Worm (Caenorhabditis elegans) whole organism, L4 larva: ENCODE data around the gene M05D6.9.

Experiments
- F10B5.3 ChIP-seq: sonication (generic microtip); optimal IDR thresholded peaks from 2 replicates; lab custom pipeline; 2016; ENCODE audit warnings: mild to moderate bottlenecking, missing genetic modification characterization, missing compliant biosample characterization
- F26F4.8 ChIP-seq: fragments of 200-800 bp; sonication (Bioruptor generic); conservative IDR thresholded peaks from 2 replicates; pipeline ENCODE4 v1.3.6; 2022; ENCODE audit warnings: missing genetic modification characterization, missing compliant biosample characterization
- F44E2.7 ChIP-seq: fragments of 200-800 bp; sonication (Bioruptor generic); IDR thresholded peaks from 2 replicates; pipeline ENCODE4 v2.1.2; 2022; ENCODE audit warnings: missing genetic modification characterization, missing compliant biosample characterization
- T20F7.1 ChIP-seq: fragments of 200-800 bp; sonication (Bioruptor generic); optimal IDR thresholded peaks from 2 replicates; lab custom pipeline; 2018; ENCODE audit warnings: mild to moderate bottlenecking, missing genetic modification characterization, missing compliant biosample characterization
- Y105C5A.15 ChIP-seq: fragments of 200-800 bp; sonication (Bioruptor generic); IDR thresholded peaks from 2 replicates; pipeline ENCODE4 v1.3.6; 2022; ENCODE audit warnings: missing genetic modification characterization, missing compliant biosample characterization
- Y48G9A.11 ChIP-seq: fragments of 200-800 bp; sonication (Bioruptor generic); IDR thresholded peaks from 2 replicates; pipeline ENCODE4 v1.3.6; 2022; ENCODE audit warnings: missing genetic modification reagents, missing genetic modification characterization, missing compliant biosample characterization
- Y5F2A.4 ChIP-seq: fragments of 200-800 bp; sonication (Bioruptor generic); optimal IDR thresholded peaks from 2 replicates; lab custom pipeline; 2018; ENCODE audit warnings: mild to moderate bottlenecking, missing genetic modification characterization, missing compliant biosample characterization
- Y75B8A.6 ChIP-seq: fragments of 200-800 bp; sonication (Bioruptor generic); IDR thresholded peaks from 2 replicates; pipeline ENCODE4 v1.3.6; 2022; ENCODE audit warnings: missing genetic modification reagents, missing genetic modification characterization, missing compliant biosample characterization
- arid-1 ChIP-seq: fragments of 200-800 bp; sonication (Bioruptor generic); conservative IDR thresholded peaks from 2 replicates; pipeline ENCODE4 v1.3.6; 2022; ENCODE audit warnings: missing genetic modification reagents, missing genetic modification characterization, missing compliant biosample characterization
- ceh-28 ChIP-seq: fragments of 150-350 bp; optimal IDR thresholded peaks from 2 replicates; lab custom pipeline; 2014; ENCODE audit warnings: missing biosample characterization, missing genetic modification reagents, missing genetic modification characterization
- ceh-44 ChIP-seq: fragments of 200-800 bp; sonication (Bioruptor generic); IDR thresholded peaks from 2 replicates; pipeline ENCODE4 v1.3.6; 2022; ENCODE audit warnings: missing genetic modification reagents, missing genetic modification characterization, missing compliant biosample characterization
- ceh-62 ChIP-seq: sonication (generic microtip); optimal IDR thresholded peaks from 2 replicates; lab custom pipeline; 2017; ENCODE audit warnings: missing biosample characterization, missing genetic modification characterization
- ces-1 ChIP-seq: fragments of 150-350 bp; sonication (generic microtip); optimal IDR thresholded peaks from 4 replicates; lab custom pipeline; 2014; ENCODE audit warnings: missing biosample characterization, missing genetic modification reagents, missing genetic modification characterization
- ctbp-1 ChIP-seq: fragments of 200-800 bp; sonication (Bioruptor generic); IDR thresholded peaks from 2 replicates; pipeline ENCODE4 v1.3.6; 2022; ENCODE audit warnings: missing genetic modification reagents, missing genetic modification characterization, missing compliant biosample characterization
- dmd-8 ChIP-seq: fragments of 200-800 bp; sonication (Bioruptor generic); IDR thresholded peaks from 2 replicates; pipeline ENCODE4 v1.3.6; 2022; ENCODE audit warnings: missing genetic modification characterization, missing compliant biosample characterization
- dmd-9 ChIP-seq: fragments of 200-800 bp; sonication (Bioruptor generic); IDR thresholded peaks from 2 replicates; pipeline ENCODE4 v1.3.6; 2022; ENCODE audit warnings: missing genetic modification reagents, missing genetic modification characterization, missing compliant biosample characterization
- dpl-1 ChIP-seq: fragments of 150-350 bp; optimal IDR thresholded peaks from 2 replicates; lab custom pipeline; 2014; ENCODE audit warnings: missing biosample characterization, missing genetic modification reagents, missing genetic modification characterization
- duxl-1 ChIP-seq: sonication (generic microtip); optimal IDR thresholded peaks from 2 replicates; lab custom pipeline; 2016; ENCODE audit warnings: mild to moderate bottlenecking, missing genetic modification characterization, moderate library complexity, missing compliant biosample characterization; ENCODE audit not compliant: poor library complexity
- dve-1 ChIP-seq: sonication (generic microtip); optimal IDR thresholded peaks from 2 replicates; lab custom pipeline; 2017; ENCODE audit warnings: antibody characterized with exemption, mild to moderate bottlenecking, missing genetic modification characterization, missing compliant biosample characterization; ENCODE audit not compliant: insufficient read depth
- egl-27 ChIP-seq: sonication (generic microtip); optimal IDR thresholded peaks from 3 replicates; lab custom pipeline; 2017; ENCODE audit warnings: missing biosample characterization, missing genetic modification reagents, missing genetic modification characterization
- egl-43 ChIP-seq: fragments of 200-800 bp; sonication (Bioruptor generic); IDR thresholded peaks from 2 replicates; pipeline ENCODE4 v1.3.6; 2022; ENCODE audit warnings: missing genetic modification reagents, missing genetic modification characterization, missing compliant biosample characterization
- fkh-10 ChIP-seq: fragments of 150-350 bp; optimal IDR thresholded peaks from 2 replicates; lab custom pipeline; 2014; ENCODE audit warnings: missing biosample characterization, missing genetic modification reagents, missing genetic modification characterization
- fos-1 ChIP-seq: fragments of 150-350 bp; optimal IDR thresholded peaks from 2 replicates; lab custom pipeline; 2014; ENCODE audit warnings: missing biosample characterization, missing genetic modification characterization
- hlh-30 ChIP-seq: sonication (generic microtip); optimal IDR thresholded peaks from 2 replicates; lab custom pipeline; 2017; ENCODE audit warnings: antibody characterized with exemption, mild to moderate bottlenecking, missing genetic modification characterization, missing compliant biosample characterization; ENCODE audit not compliant: insufficient read depth
- lim-7 ChIP-seq: fragments of 200-800 bp; sonication (Bioruptor generic); IDR thresholded peaks from 2 replicates; pipeline ENCODE4 v1.3.6; 2022; ENCODE audit warnings: missing genetic modification characterization, missing compliant biosample characterization
- lin-1 ChIP-seq: fragments of 200-800 bp; sonication (Bioruptor generic); IDR thresholded peaks from 2 replicates; pipeline ENCODE4 v1.3.6; 2022; ENCODE audit warnings: missing genetic modification reagents, missing genetic modification characterization, missing compliant biosample characterization
- lsy-2 ChIP-seq, 2 experiments: fragments of 150-350 bp in 1 of 2; sonication (generic microtip) in 1 of 2; optimal IDR thresholded peaks; 2 replicates each; lab custom pipeline; 2014 to 2017; ENCODE audit warnings: missing biosample characterization in 2 of 2, missing genetic modification characterization in 2 of 2
- madf-5 ChIP-seq, 2 experiments: fragments of 200-800 bp; sonication (Bioruptor generic); IDR thresholded peaks; 2 replicates each; pipeline ENCODE4 v1.3.6; 2022; ENCODE audit warnings: missing compliant biosample characterization in 2 of 2, missing genetic modification characterization in 2 of 2
- mdt-29 ChIP-seq: fragments of 200-800 bp; sonication (Bioruptor generic); IDR thresholded peaks from 2 replicates; pipeline ENCODE4 v1.3.6; 2022; ENCODE audit warnings: missing genetic modification reagents, missing genetic modification characterization, missing compliant biosample characterization
- mep-1 ChIP-seq: fragments of 150-350 bp; sonication (generic microtip); optimal IDR thresholded peaks from 3 replicates; lab custom pipeline; 2014; ENCODE audit warnings: missing biosample characterization, missing genetic modification characterization
- mes-2 ChIP-seq: sonication (generic microtip); optimal IDR thresholded peaks from 2 replicates; lab custom pipeline; 2016; ENCODE audit warnings: missing genotype, mild to moderate bottlenecking, missing genetic modification characterization, missing compliant biosample characterization; ENCODE audit not compliant: poor library complexity, severe bottlenecking
- mxl-2 ChIP-seq: fragments of 200-800 bp; sonication (Bioruptor generic); conservative IDR thresholded peaks from 2 replicates; pipeline ENCODE4 v1.3.6; 2022; ENCODE audit warnings: missing genetic modification reagents, missing genetic modification characterization, missing compliant biosample characterization
- nhr-10 ChIP-seq: fragments of 150-350 bp; optimal IDR thresholded peaks from 2 replicates; lab custom pipeline; 2014; ENCODE audit warnings: missing biosample characterization, missing genetic modification characterization
- nhr-237 ChIP-seq: sonication (generic microtip); optimal IDR thresholded peaks from 2 replicates; lab custom pipeline; 2017; ENCODE audit warnings: missing biosample characterization, missing genetic modification characterization
- nhr-28 ChIP-seq: fragments of 150-350 bp; optimal IDR thresholded peaks from 2 replicates; lab custom pipeline; 2014; ENCODE audit warnings: missing biosample characterization, missing genetic modification characterization
- nhr-41 ChIP-seq: fragments of 200-800 bp; sonication (Bioruptor generic); IDR thresholded peaks from 2 replicates; pipeline ENCODE4 v1.3.6; 2022; ENCODE audit warnings: missing genetic modification reagents, missing genetic modification characterization, missing compliant biosample characterization
- nhr-42 ChIP-seq: fragments of 200-800 bp; sonication (Bioruptor generic); IDR thresholded peaks from 2 replicates; pipeline ENCODE4 v1.3.6; 2022; ENCODE audit warnings: missing genetic modification characterization, missing compliant biosample characterization
- nhr-48 ChIP-seq: sonication (generic microtip); optimal IDR thresholded peaks from 2 replicates; lab custom pipeline; 2016; ENCODE audit warnings: mild to moderate bottlenecking, missing genetic modification characterization, missing compliant biosample characterization
- nhr-6 ChIP-seq: fragments of 150-350 bp; optimal IDR thresholded peaks from 2 replicates; lab custom pipeline; 2014; ENCODE audit warnings: missing biosample characterization, missing genetic modification characterization
- nhr-77 ChIP-seq: fragments of 150-350 bp; optimal IDR thresholded peaks from 2 replicates; lab custom pipeline; 2014; ENCODE audit warnings: missing biosample characterization, missing genetic modification characterization
- pha-4 ChIP-seq, 2 experiments: fragments of 150-350 bp in 1 of 2; fragments of 200-800 bp in 1 of 2; sonication (Bioruptor generic) in 1 of 2; IDR thresholded peaks in 1 of 2; optimal IDR thresholded peaks in 1 of 2; 2 replicates each; pipeline versions ENCODE4 v1.3.6 to Lab custom; 2014 to 2022; ENCODE audit warnings: missing genetic modification characterization in 2 of 2, missing genetic modification reagents in 2 of 2, missing biosample characterization in 1 of 2, missing compliant biosample characterization in 1 of 2
- php-3 ChIP-seq: fragments of 200-800 bp; sonication (Bioruptor generic); IDR thresholded peaks from 2 replicates; pipeline ENCODE4 v1.3.6; 2022; ENCODE audit warnings: missing genetic modification reagents, missing genetic modification characterization, missing compliant biosample characterization
- pqm-1 ChIP-seq: sonication (generic microtip); optimal IDR thresholded peaks from 2 replicates; lab custom pipeline; 2017; ENCODE audit warnings: missing biosample characterization, missing genetic modification characterization
- sdz-12 ChIP-seq: fragments of 200-800 bp; sonication (Bioruptor generic); optimal IDR thresholded peaks from 2 replicates; lab custom pipeline; 2018; ENCODE audit warnings: mild to moderate bottlenecking, missing genetic modification characterization, missing compliant biosample characterization
- set-16 ChIP-seq: fragments of 200-800 bp; sonication (Bioruptor generic); IDR thresholded peaks from 2 replicates; pipeline ENCODE4 v1.3.6; 2022; ENCODE audit warnings: missing genetic modification reagents, missing genetic modification characterization, missing compliant biosample characterization
- tra-1 ChIP-seq: fragments of 200-800 bp; sonication (Bioruptor generic); IDR thresholded peaks from 2 replicates; pipeline ENCODE4 v1.3.6; 2022; ENCODE audit warnings: missing genetic modification reagents, missing genetic modification characterization, missing compliant biosample characterization
- unc-130 ChIP-seq: sonication (generic microtip); optimal IDR thresholded peaks from 2 replicates; lab custom pipeline; 2016; ENCODE audit warnings: missing genetic modification reagents, missing genetic modification characterization, missing compliant biosample characterization
- unc-39 ChIP-seq: sonication (generic microtip); optimal IDR thresholded peaks from 2 replicates; lab custom pipeline; 2017; ENCODE audit warnings: missing biosample characterization, missing genetic modification characterization
- vab-7 ChIP-seq: fragments of 200-800 bp; sonication (Bioruptor generic); IDR thresholded peaks from 2 replicates; pipeline ENCODE4 v1.3.6; 2022; ENCODE audit warnings: missing genetic modification reagents, missing genetic modification characterization, missing compliant biosample characterization
- zfp-3 ChIP-seq: fragments of 200-800 bp; sonication (Bioruptor generic); conservative IDR thresholded peaks from 2 replicates; pipeline ENCODE4 v1.3.6; 2022; ENCODE audit warnings: missing genetic modification reagents, missing genetic modification characterization, missing compliant biosample characterization
- zip-2 ChIP-seq: fragments of 150-350 bp; optimal IDR thresholded peaks from 2 replicates; lab custom pipeline; 2014; ENCODE audit warnings: missing biosample characterization, missing genetic modification characterization
- ztf-11 ChIP-seq: fragments of 150-350 bp; optimal IDR thresholded peaks from 2 replicates; lab custom pipeline; 2014; ENCODE audit warnings: missing biosample characterization, missing genetic modification characterization

M05D6.9 gene

DNA sequence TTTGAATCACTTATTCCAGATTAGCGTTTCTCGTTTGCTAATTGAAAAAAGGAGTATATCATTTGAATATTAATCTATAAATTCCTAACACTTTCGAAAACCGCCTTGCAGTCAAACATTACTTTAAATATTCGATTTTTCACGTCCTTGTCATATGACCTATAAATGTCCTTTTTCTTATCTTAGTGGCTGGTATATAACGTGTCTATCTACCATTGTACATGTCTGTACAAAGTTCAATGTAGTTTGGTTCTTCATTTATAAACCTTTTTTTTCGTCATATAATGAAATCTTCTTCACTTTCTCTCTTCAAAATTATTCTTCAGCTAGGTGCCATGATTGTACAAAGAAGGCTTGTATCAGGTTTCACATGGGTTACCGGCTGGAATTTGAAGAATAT lies 8.5 kb upstream of the M05D6.9 start, which contains the start of gene gbh-2:
Gene gbh-2 (plus strand): TSS at position 277 of the 400 bp plus-strand sequence.
- TF ChIP-seq unc-130 (GFP tag; lab: Kevin White, UChicago) (no peak), fkh-10 (GFP tag; lab: Kevin White, UChicago) (no peak), php-3 (GFP tag; lab: Robert Waterston, UW) (peak; percentile 87), nhr-77 (peak; percentile 64), fos-1 (tag; lab: Kevin White, UChicago) (no peak), mes-2 (no peak), ceh-62 (tag; lab: Kevin White, UChicago) (no peak), nhr-42 (GFP tag; lab: Robert Waterston, UW) (no peak), Y48G9A.11 (GFP tag; lab: Robert Waterston, UW) (no peak), nhr-48 (tag; lab: Kevin White, UChicago) (peak; percentile 80), T20F7.1 (GFP tag; lab: Kevin White, UChicago) (peak; percentile 45), nhr-41 (GFP tag; lab: Robert Waterston, UW) (no peak), nhr-10 (tag; lab: Kevin White, UChicago) (no peak), mdt-29 (GFP tag; lab: Robert Waterston, UW) (no peak), mxl-2 (GFP tag; lab: Robert Waterston, UW) (no peak), nhr-6 (tag; lab: Kevin White, UChicago) (no peak), F10B5.3 (tag; lab: Kevin White, UChicago) (no peak), dmd-9 (GFP tag; lab: Robert Waterston, UW) (no peak), sdz-12 (GFP tag; lab: Kevin White, UChicago) (no peak), F44E2.7 (GFP tag; lab: Robert Waterston, UW) (no peak), Y5F2A.4 (GFP tag; lab: Kevin White, UChicago) (no peak), lin-1 (GFP tag; lab: Robert Waterston, UW) (no peak), nhr-237 (no peak), pha-4 (GFP tag; IDR thresholded peaks at IDR 0.05; lab: Robert Waterston, UW) (no peak), pha-4 (tag; optimal IDR thresholded peaks at IDR 0.05; lab: Kevin White, UChicago) (no peak), lsy-2 (tag; optimal IDR thresholded peaks at IDR 0.05; lab: Kevin White, UChicago) (peak in 1 of 2 experiments; percentile 67), tra-1 (GFP tag; lab: Robert Waterston, UW) (peak; percentile 36; the same call in 1 of the 2 replicates), vab-7 (GFP tag; lab: Robert Waterston, UW) (no peak), F26F4.8 (GFP tag; lab: Robert Waterston, UW) (no peak), set-16 (GFP tag; lab: Robert Waterston, UW) (no peak), zfp-3 (GFP tag; lab: Robert Waterston, UW) (no peak), Y105C5A.15 (GFP tag; lab: Robert Waterston, UW) (no peak), ceh-28 (tag; lab: Kevin White, UChicago) (no peak), unc-39 (tag; lab: Kevin White, UChicago) (no peak), ces-1 (GFP tag; lab: Kevin White, UChicago) (no peak), dve-1 (tag; lab: Kevin White, UChicago) (peak; percentile 92), egl-43 (GFP tag; lab: Robert Waterston, UW) (no peak), ctbp-1 (GFP tag; lab: Robert Waterston, UW) (no peak), mep-1 (tag; lab: Kevin White, UChicago) (peak; percentile 81), duxl-1 (tag; lab: Kevin White, UChicago) (no peak), ztf-11 (tag; lab: Kevin White, UChicago) (no peak), zip-2 (tag; lab: Kevin White, UChicago) (no peak), dpl-1 (no peak), egl-27 (tag; lab: Kevin White, UChicago) (no peak), arid-1 (GFP tag; lab: Robert Waterston, UW) (no peak), lim-7 (GFP tag; lab: Robert Waterston, UW) (no peak), Y75B8A.6 (GFP tag; lab: Robert Waterston, UW) (no peak), hlh-30 (peak; percentile 73), ceh-44 (no peak), nhr-28 (tag; lab: Kevin White, UChicago) (peak; percentile 98), madf-5 (GFP tag; IDR thresholded peaks at IDR 0.05; lab: Robert Waterston, UW) (no peak), dmd-8 (no peak), pqm-1 (tag; lab: Kevin White, UChicago) (peak; percentile 85)
